Worm (Caenorhabditis elegans): ENCODE results near the gene paqr-1.
"Not testable (repeated sequence)": the region's sequence is repeated elsewhere in the genome, so short reads cannot be mapped to it uniquely, and the experiment has no call there.

DNA sequence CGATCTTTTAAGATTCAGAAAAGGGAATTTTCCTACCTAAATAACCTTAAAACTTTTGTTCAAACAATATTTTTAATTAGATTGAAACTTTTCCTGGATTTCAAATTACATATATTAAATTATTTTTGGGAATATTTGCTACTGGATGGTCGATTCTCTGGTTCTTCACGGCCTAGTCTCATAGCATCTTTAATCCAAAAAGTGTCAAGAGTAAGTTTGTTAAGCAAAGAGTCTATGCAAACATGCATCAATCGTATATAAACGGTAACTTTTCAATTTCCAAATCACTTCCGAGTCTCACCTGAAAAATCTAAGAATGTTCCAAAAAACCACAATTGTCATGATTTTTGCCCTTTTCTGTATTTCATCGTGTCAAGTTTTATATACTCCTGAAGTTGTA, 42.7 kb upstream of the paqr-1 start, which contains the start of gene nspb-4:
- TF ChIP-seq aly-2, ceh-16 (tag; optimal IDR thresholded peaks at IDR 0.05): not testable (repeated sequence)

All from whole organism, L2 larva.